Fruit fly (Drosophila melanogaster) whole organism, prepupa: ENCODE data around the gene CG7730.

ENCODE experiments used
- CG6163 ChIP-seq: fragments of 200-800 bp; sonication (Bioruptor generic); IDR thresholded peaks from 3 replicates; pipeline ENCODE4 v1.3.6; 2022; ENCODE audit warnings: missing biosample characterization, missing genetic modification characterization
- CG6276 ChIP-seq: fragments of 200-800 bp; sonication (Bioruptor generic); optimal IDR thresholded peaks from 2 replicates; lab custom pipeline; 2017; ENCODE audit warnings: missing biosample characterization, mild to moderate bottlenecking, missing genetic modification characterization
- CG9139 ChIP-seq: fragments of 200-800 bp; sonication (Bioruptor generic); optimal IDR thresholded peaks from 3 replicates; lab custom pipeline; 2017; ENCODE audit warnings: missing biosample characterization, mild to moderate bottlenecking, missing genetic modification characterization
- Eip75B ChIP-seq: fragments of 200-800 bp; sonication (Bioruptor generic); optimal IDR thresholded peaks from 3 replicates; lab custom pipeline; 2016; ENCODE audit warnings: missing biosample characterization, missing genetic modification characterization
- Hr4 ChIP-seq: fragments of 200-800 bp; sonication (Bioruptor generic); optimal IDR thresholded peaks from 3 replicates; lab custom pipeline; 2016; ENCODE audit warnings: missing biosample characterization, missing genetic modification characterization
- Sox102F ChIP-seq: fragments of 200-800 bp; sonication (Bioruptor generic); optimal IDR thresholded peaks from 2 replicates; lab custom pipeline; 2016; ENCODE audit warnings: missing biosample characterization, mild to moderate bottlenecking, missing genetic modification characterization
- lz ChIP-seq: fragments of 200-800 bp; sonication (Bioruptor generic); optimal IDR thresholded peaks from 3 replicates; lab custom pipeline; 2016; ENCODE audit warnings: missing biosample characterization, missing genetic modification characterization

dm6 chr3L:17016576-17016917 is 10.8 kb upstream of the CG7730 start:
- no peak for TF ChIP-seq CG6276
- TF ChIP-seq Hr4 (GFP tag; lab: Kevin White, UChicago), result no peak
- no peak for TF ChIP-seq lz (GFP tag; lab: Kevin White, UChicago)
- TF ChIP-seq CG9139 (GFP tag; lab: Kevin White, UChicago), result no peak
- no peak for TF ChIP-seq Sox102F (GFP tag; lab: Kevin White, UChicago)
- TF ChIP-seq CG6163 (GFP tag; lab: Robert Waterston, UW), result no peak
- TF ChIP-seq Eip75B (GFP tag; lab: Kevin White, UChicago), result no peak
